Worm (Caenorhabditis elegans) whole organism, L2 larva: Measurements from ENCODE around the gene ZK616.5.
A peak's percentile ranks its signal among the peaks of the same experiment; 100 is the strongest.

Experiments used
- C34F6.9 ChIP-seq: fragments of 150-350 bp; optimal IDR thresholded peaks from 2 replicates; lab custom pipeline; 2014; ENCODE audit warnings: missing biosample characterization, missing genetic modification characterization
- F13H6.1 ChIP-seq: sonication (generic microtip); optimal IDR thresholded peaks from 2 replicates; lab custom pipeline; 2016; ENCODE audit warnings: missing genetic modification characterization, missing compliant biosample characterization
- R02D3.7 ChIP-seq: fragments of 150-350 bp; optimal IDR thresholded peaks from 2 replicates; lab custom pipeline; 2014; ENCODE audit warnings: missing biosample characterization, missing genetic modification characterization
- Y55F3AM.14 ChIP-seq: fragments of 200-800 bp; sonication (Bioruptor generic); optimal IDR thresholded peaks from 2 replicates; lab custom pipeline; 2018; ENCODE audit warnings: mild to moderate bottlenecking, missing genetic modification characterization, missing compliant biosample characterization
- ZK546.5 ChIP-seq: sonication (generic microtip); optimal IDR thresholded peaks from 2 replicates; lab custom pipeline; 2017; ENCODE audit warnings: missing biosample characterization, missing genetic modification characterization
- aly-2 ChIP-seq: fragments of 150-350 bp; optimal IDR thresholded peaks from 2 replicates; lab custom pipeline; 2014; ENCODE audit warnings: missing biosample characterization, missing genetic modification characterization
- ama-1 ChIP-seq: fragments of 150-350 bp; optimal IDR thresholded peaks from 2 replicates; lab custom pipeline; 2018; ENCODE audit warnings: inconsistent platforms
- blmp-1 ChIP-seq: sonication (generic microtip); optimal IDR thresholded peaks from 2 replicates; lab custom pipeline; 2017; ENCODE audit warnings: missing genetic modification characterization, mild to moderate bottlenecking, missing compliant biosample characterization, antibody characterized with exemption, moderate library complexity; ENCODE audit not compliant: insufficient read depth
- ceh-16 ChIP-seq: fragments of 150-350 bp; optimal IDR thresholded peaks from 2 replicates; lab custom pipeline; 2014; ENCODE audit warnings: missing biosample characterization, missing genetic modification characterization
- crh-2 ChIP-seq: sonication (generic microtip); optimal IDR thresholded peaks from 2 replicates; lab custom pipeline; 2017; ENCODE audit warnings: missing biosample characterization, missing genetic modification characterization
- dmd-4 ChIP-seq: sonication (generic microtip); optimal IDR thresholded peaks from 2 replicates; lab custom pipeline; 2017; ENCODE audit warnings: missing biosample characterization, missing genetic modification characterization
- elt-1 ChIP-seq: fragments of 150-350 bp; optimal IDR thresholded peaks from 2 replicates; lab custom pipeline; 2014; ENCODE audit warnings: missing biosample characterization, missing genetic modification characterization
- elt-3 ChIP-seq: sonication (generic microtip); optimal IDR thresholded peaks from 2 replicates; lab custom pipeline; 2017; ENCODE audit warnings: missing biosample characterization, missing genetic modification characterization
- fos-1 ChIP-seq: fragments of 150-350 bp; optimal IDR thresholded peaks from 2 replicates; lab custom pipeline; 2014; ENCODE audit warnings: missing biosample characterization, missing genetic modification characterization
- gmeb-1 ChIP-seq: fragments of 150-350 bp; optimal IDR thresholded peaks from 2 replicates; lab custom pipeline; 2014; ENCODE audit warnings: missing biosample characterization, missing genetic modification characterization
- lin-11 ChIP-seq: fragments of 150-350 bp; sonication (generic microtip); optimal IDR thresholded peaks from 2 replicates; lab custom pipeline; 2014; ENCODE audit warnings: missing biosample characterization, missing genetic modification characterization, inconsistent platforms, mixed read lengths
- lin-13 ChIP-seq: fragments of 150-350 bp; optimal IDR thresholded peaks from 2 replicates; lab custom pipeline; 2014; ENCODE audit warnings: missing biosample characterization, missing genetic modification reagents, missing genetic modification characterization
- lsy-2 ChIP-seq, 2 experiments: fragments of 150-350 bp in 1 of 2; sonication (generic microtip) in 1 of 2; optimal IDR thresholded peaks; 2 replicates each; lab custom pipeline; 2014 to 2017; ENCODE audit warnings: missing biosample characterization in 2 of 2, missing genetic modification characterization in 2 of 2
- mab-5 ChIP-seq: fragments of 150-350 bp; optimal IDR thresholded peaks from 2 replicates; lab custom pipeline; 2014; ENCODE audit warnings: missing biosample characterization, missing genetic modification characterization
- mbf-1 ChIP-seq: sonication (generic microtip); optimal IDR thresholded peaks from 2 replicates; lab custom pipeline; 2017; ENCODE audit warnings: missing biosample characterization, missing genetic modification characterization
- mdl-1 ChIP-seq, 2 experiments: fragments of 150-350 bp in 1 of 2; sonication (generic microtip) in 1 of 2; optimal IDR thresholded peaks; 2 replicates each; lab custom pipeline; 2017; ENCODE audit warnings: missing biosample characterization in 2 of 2, missing genetic modification characterization in 2 of 2
- nhr-10 ChIP-seq: sonication (generic microtip); optimal IDR thresholded peaks from 2 replicates; lab custom pipeline; 2017; ENCODE audit warnings: missing biosample characterization, missing genetic modification characterization
- nhr-11 ChIP-seq: fragments of 150-350 bp; optimal IDR thresholded peaks from 2 replicates; lab custom pipeline; 2014; ENCODE audit warnings: missing biosample characterization, missing genetic modification characterization
- nhr-12 ChIP-seq: fragments of 150-350 bp; optimal IDR thresholded peaks from 2 replicates; lab custom pipeline; 2014; ENCODE audit warnings: missing biosample characterization, missing genetic modification characterization
- nhr-129 ChIP-seq: fragments of 150-350 bp; optimal IDR thresholded peaks from 2 replicates; lab custom pipeline; 2014; ENCODE audit warnings: missing biosample characterization, missing genetic modification characterization
- nhr-21 ChIP-seq: fragments of 150-350 bp; optimal IDR thresholded peaks from 2 replicates; lab custom pipeline; 2014; ENCODE audit warnings: missing biosample characterization, missing genetic modification characterization
- nhr-23 ChIP-seq: fragments of 150-350 bp; optimal IDR thresholded peaks from 2 replicates; lab custom pipeline; 2014; ENCODE audit warnings: missing biosample characterization, missing genetic modification reagents, missing genetic modification characterization
- nhr-237 ChIP-seq: fragments of 150-350 bp; optimal IDR thresholded peaks from 2 replicates; lab custom pipeline; 2014; ENCODE audit warnings: missing biosample characterization, missing genetic modification characterization
- nhr-25 ChIP-seq: fragments of 150-350 bp; sonication (generic microtip); optimal IDR thresholded peaks from 3 replicates; lab custom pipeline; 2014; ENCODE audit warnings: missing biosample characterization, missing genetic modification characterization
- nhr-6 ChIP-seq: fragments of 150-350 bp; optimal IDR thresholded peaks from 2 replicates; lab custom pipeline; 2014; ENCODE audit warnings: missing biosample characterization, missing genetic modification characterization
- peb-1 ChIP-seq: fragments of 150-350 bp; optimal IDR thresholded peaks from 2 replicates; lab custom pipeline; 2014; ENCODE audit warnings: missing biosample characterization, missing genetic modification characterization
- sem-4 ChIP-seq: fragments of 150-350 bp; optimal IDR thresholded peaks from 2 replicates; lab custom pipeline; 2014; ENCODE audit warnings: missing biosample characterization, missing genetic modification reagents, missing genetic modification characterization
- skn-1 ChIP-seq: sonication (generic microtip); optimal IDR thresholded peaks from 2 replicates; lab custom pipeline; 2017; ENCODE audit warnings: missing biosample characterization, missing genetic modification characterization
- sma-3 ChIP-seq: sonication (generic microtip); optimal IDR thresholded peaks from 2 replicates; lab custom pipeline; 2016; ENCODE audit warnings: missing genetic modification reagents, missing genetic modification characterization, missing compliant biosample characterization
- sma-9 ChIP-seq, 2 experiments: fragments of 150-350 bp in 1 of 2; sonication (generic microtip) in 1 of 2; optimal IDR thresholded peaks; 2 replicates each; lab custom pipeline; 2014 to 2016; ENCODE audit warnings: missing genetic modification characterization in 2 of 2, mild to moderate bottlenecking in 1 of 2, missing biosample characterization in 1 of 2, missing compliant biosample characterization in 1 of 2, missing genetic modification reagents in 1 of 2, moderate library complexity in 1 of 2
- snpc-4 ChIP-seq: fragments of 150-350 bp; optimal IDR thresholded peaks from 2 replicates; lab custom pipeline; 2014; ENCODE audit warnings: missing biosample characterization, missing genetic modification characterization
- unc-39 ChIP-seq: fragments of 150-350 bp; optimal IDR thresholded peaks from 2 replicates; lab custom pipeline; 2014; ENCODE audit warnings: missing biosample characterization, missing genetic modification characterization
- unc-55 ChIP-seq: fragments of 150-350 bp; sonication (generic microtip); optimal IDR thresholded peaks from 3 replicates; lab custom pipeline; 2014; ENCODE audit warnings: missing biosample characterization, missing genetic modification reagents, missing genetic modification characterization
- unc-62 ChIP-seq: fragments of 150-350 bp; optimal IDR thresholded peaks from 2 replicates; lab custom pipeline; 2014; ENCODE audit warnings: missing biosample characterization, missing genetic modification reagents, missing genetic modification characterization
- zag-1 ChIP-seq: fragments of 150-350 bp; optimal IDR thresholded peaks from 2 replicates; lab custom pipeline; 2014; ENCODE audit warnings: missing biosample characterization, missing genetic modification characterization
- ztf-1 ChIP-seq: fragments of 200-800 bp; sonication (Bioruptor generic); conservative IDR thresholded peaks from 2 replicates; pipeline ENCODE4 v1.3.6; 2022; ENCODE audit warnings: missing genetic modification characterization, missing compliant biosample characterization
- ztf-11 ChIP-seq: sonication (generic microtip); optimal IDR thresholded peaks from 2 replicates; lab custom pipeline; 2017; ENCODE audit warnings: missing biosample characterization, missing genetic modification characterization
- ztf-4 ChIP-seq: fragments of 150-350 bp; optimal IDR thresholded peaks from 2 replicates; lab custom pipeline; 2014; ENCODE audit warnings: missing biosample characterization, missing genetic modification characterization

Gene ZK616.5

ce11 chrIV:5364135-5364609 lies 27.6 kb upstream of the ZK616.5 start, which contains the start of the genes hda-6 and F41H10.4 (continued):
- no peak for TF ChIP-seq ztf-11 (tag; lab: Kevin White, UChicago)
- no peak for TF ChIP-seq dmd-4
- TF ChIP-seq gmeb-1 (tag; lab: Kevin White, UChicago): peak; percentile 80
- no peak for TF ChIP-seq snpc-4
- TF ChIP-seq nhr-129 (tag; lab: Kevin White, UChicago): peak; percentile 76
- no peak for TF ChIP-seq ZK546.5 (tag; lab: Kevin White, UChicago)
- TF ChIP-seq aly-2: no peak
- no peak for TF ChIP-seq nhr-23 (tag; lab: Kevin White, UChicago)
- TF ChIP-seq lin-13 (GFP tag; lab: Kevin White, UChicago): peak; percentile 59
- TF ChIP-seq Y55F3AM.14: no peak
- TF ChIP-seq unc-62 (GFP tag; lab: Kevin White, UChicago): no peak
- no peak for TF ChIP-seq zag-1
- TF ChIP-seq crh-2 (tag; lab: Kevin White, UChicago): peak; percentile 72
- TF ChIP-seq, all 48 proteins: peak for 20

- no peak for TF ChIP-seq unc-55
- TF ChIP-seq nhr-10: no peak
- TF ChIP-seq ama-1 (lab: Kevin White, UChicago): no peak
- TF ChIP-seq nhr-12 (tag; lab: Kevin White, UChicago): no peak
- no peak for TF ChIP-seq R02D3.7 (tag; lab: Kevin White, UChicago)
- TF ChIP-seq unc-62 (GFP tag; lab: Kevin White, UChicago): no peak
- TF ChIP-seq ceh-16 (tag; lab: Kevin White, UChicago): no peak
- TF ChIP-seq nhr-11: no peak
- no peak for TF ChIP-seq gmeb-1 (tag; lab: Kevin White, UChicago)
- no peak for TF ChIP-seq nhr-25 (tag; lab: Kevin White, UChicago)
- TF ChIP-seq nhr-23 (tag; lab: Kevin White, UChicago): no peak
- TF ChIP-seq mdl-1 (tag; optimal IDR thresholded peaks at IDR 0.05; lab: Kevin White, UChicago): no peak
- TF ChIP-seq sma-9 (GFP tag; optimal IDR thresholded peaks at IDR 0.05; lab: Kevin White, UChicago): no peak
- no peak for TF ChIP-seq sma-9 (tag; optimal IDR thresholded peaks at IDR 0.05; lab: Kevin White, UChicago)
- TF ChIP-seq ztf-1 (GFP tag; lab: Robert Waterston, UW): no peak
- no peak for TF ChIP-seq snpc-4
- TF ChIP-seq, all 48 proteins: peak for 0
These were observed 25.2 kb upstream of the ZK616.5 start, which contains the start of gene sand-1 for ce11 chrIV:5366567-5366966. Gene sand-1, plus strand, starts transcription at chrIV:5366867.

- no peak for TF ChIP-seq lin-13 (GFP tag; lab: Kevin White, UChicago)
- no peak for TF ChIP-seq crh-2 (tag; lab: Kevin White, UChicago)
- no peak for TF ChIP-seq nhr-237 (tag; lab: Kevin White, UChicago)
- TF ChIP-seq ama-1 (lab: Kevin White, UChicago): no peak
- TF ChIP-seq unc-39: no peak
- no peak for TF ChIP-seq mab-5 (tag; lab: Kevin White, UChicago)
- TF ChIP-seq aly-2: no peak
- no peak for TF ChIP-seq sem-4 (tag; lab: Kevin White, UChicago)
- TF ChIP-seq blmp-1 (tag; lab: Kevin White, UChicago): no peak
- no peak for TF ChIP-seq gmeb-1 (tag; lab: Kevin White, UChicago)
- TF ChIP-seq lin-11 (tag; lab: Kevin White, UChicago): no peak
- TF ChIP-seq elt-3 (tag; lab: Kevin White, UChicago): no peak
- no peak for TF ChIP-seq nhr-21 (tag; lab: Kevin White, UChicago)
These were observed 23.8 kb upstream of the ZK616.5 start for ce11 chrIV:5367899-5368298.

ce11 chrIV:5368860-5369259 lies 22.9 kb upstream of the ZK616.5 start:
- no peak for TF ChIP-seq gmeb-1 (tag; lab: Kevin White, UChicago)
- no peak for TF ChIP-seq lin-13 (GFP tag; lab: Kevin White, UChicago)
- TF ChIP-seq blmp-1 (tag; lab: Kevin White, UChicago): no peak
- TF ChIP-seq elt-3 (tag; lab: Kevin White, UChicago): no peak
- TF ChIP-seq ZK546.5 (tag; lab: Kevin White, UChicago): no peak
- no peak for TF ChIP-seq nhr-237 (tag; lab: Kevin White, UChicago)
- peak; percentile 52 for TF ChIP-seq unc-55
- no peak for TF ChIP-seq mdl-1 (tag; optimal IDR thresholded peaks at IDR 0.05; lab: Kevin White, UChicago)
- no peak for TF ChIP-seq aly-2
- TF ChIP-seq sma-9 (GFP tag; optimal IDR thresholded peaks at IDR 0.05; lab: Kevin White, UChicago): peak; percentile 11
- no peak for TF ChIP-seq sma-9 (tag; optimal IDR thresholded peaks at IDR 0.05; lab: Kevin White, UChicago)
- no peak for TF ChIP-seq peb-1 (tag; lab: Kevin White, UChicago)
- TF ChIP-seq nhr-25 (tag; lab: Kevin White, UChicago): peak; percentile 20
- no peak for TF ChIP-seq ztf-1 (GFP tag; lab: Robert Waterston, UW)
- TF ChIP-seq C34F6.9 (tag; lab: Kevin White, UChicago): peak; percentile 63
- no peak for TF ChIP-seq ceh-16 (tag; lab: Kevin White, UChicago)
- TF ChIP-seq unc-62 (GFP tag; lab: Kevin White, UChicago): no peak
- no peak for TF ChIP-seq ztf-11 (tag; lab: Kevin White, UChicago)
- TF ChIP-seq nhr-6 (tag; lab: Kevin White, UChicago): no peak
- TF ChIP-seq ama-1 (lab: Kevin White, UChicago): no peak
- TF ChIP-seq F13H6.1 (tag; lab: Kevin White, UChicago): peak; percentile 29
- TF ChIP-seq crh-2 (tag; lab: Kevin White, UChicago): peak; percentile 34
- TF ChIP-seq mab-5 (tag; lab: Kevin White, UChicago): no peak
- TF ChIP-seq sma-3 (GFP tag; lab: Kevin White, UChicago): no peak
- no peak for TF ChIP-seq nhr-11
- no peak for TF ChIP-seq fos-1 (tag; lab: Kevin White, UChicago)
- TF ChIP-seq nhr-23 (tag; lab: Kevin White, UChicago): no peak
- no peak for TF ChIP-seq skn-1 (tag; lab: Kevin White, UChicago)
- TF ChIP-seq elt-1: no peak
- no peak for TF ChIP-seq mbf-1
- TF ChIP-seq lsy-2 (tag; optimal IDR thresholded peaks at IDR 0.05; lab: Kevin White, UChicago): peak in 1 of 2 experiments; percentile 45
- TF ChIP-seq zag-1: no peak
- TF ChIP-seq ztf-4: no peak
- TF ChIP-seq unc-39: no peak
